Worm (Caenorhabditis elegans) whole organism, L1 larva: Measurements from ENCODE around the gene R13A5.11.

Experiments
- dsc-1 ChIP-seq: sonication (generic microtip); optimal IDR thresholded peaks from 2 replicates; lab custom pipeline; 2016; ENCODE audit warnings: mild to moderate bottlenecking, missing genetic modification characterization, missing compliant biosample characterization
- lin-15B ChIP-seq: fragments of 150-350 bp; sonication (generic microtip); optimal IDR thresholded peaks from 3 replicates; lab custom pipeline; 2014; ENCODE audit warnings: missing biosample characterization, missing genetic modification characterization
- mdl-1 ChIP-seq, 2 experiments: fragments of 150-350 bp; optimal IDR thresholded peaks; 2 replicates each; lab custom pipeline; 2014 to 2017; ENCODE audit warnings: missing biosample characterization in 2 of 2, missing genetic modification characterization in 2 of 2, inconsistent platforms in 1 of 2
- nhr-12 ChIP-seq: sonication (generic microtip); optimal IDR thresholded peaks from 2 replicates; lab custom pipeline; 2017; ENCODE audit warnings: missing biosample characterization, missing genetic modification characterization
- nhr-237 ChIP-seq: fragments of 150-350 bp; optimal IDR thresholded peaks from 2 replicates; lab custom pipeline; 2014; ENCODE audit warnings: missing biosample characterization, missing genetic modification characterization
- snpc-4 ChIP-seq: fragments of 150-350 bp; optimal IDR thresholded peaks from 2 replicates; lab custom pipeline; 2014; ENCODE audit warnings: missing biosample characterization, missing genetic modification characterization
- ztf-11 ChIP-seq, 2 experiments: sonication (generic microtip); optimal IDR thresholded peaks; 2 replicates each; lab custom pipeline; 2016 to 2017; ENCODE audit warnings: missing genetic modification characterization in 2 of 2, missing biosample characterization in 1 of 2, missing compliant biosample characterization in 1 of 2

- TF ChIP-seq mdl-1 (tag; optimal IDR thresholded peaks at IDR 0.05; lab: Kevin White, UChicago) (no peak), nhr-12 (no peak), nhr-237 (tag; lab: Kevin White, UChicago) (no peak), snpc-4 (tag; lab: Kevin White, UChicago) (no peak), lin-15B (tag; lab: Kevin White, UChicago) (no peak), dsc-1 (tag; lab: Kevin White, UChicago) (no peak), ztf-11 (tag; optimal IDR thresholded peaks at IDR 0.05; lab: Kevin White, UChicago) (no peak)
Observed at ce11 chrIII:7554697-7555145, 38.4 kb downstream of the R13A5.11 start.
